Fruit fly (Drosophila melanogaster): ENCODE results near the gene ND-B18.

- TF ChIP-seq sage (GFP tag; optimal IDR thresholded peaks at IDR 0.05) (no peak), lola (GFP tag; optimal IDR thresholded peaks at IDR 0.05) (no peak), Hr83 (GFP tag; optimal IDR thresholded peaks at IDR 0.05; ENCODE audit: poor library complexity, severe bottlenecking) (peak; percentile 54), CG32264 (GFP tag; optimal IDR thresholded peaks at IDR 0.05) (no peak), psq (GFP tag; optimal IDR thresholded peaks at IDR 0.05) (peak; percentile 78), Myc (optimal IDR thresholded peaks at IDR 0.05) (no peak), Sp1 (GFP tag; optimal IDR thresholded peaks at IDR 0.05) (peak; percentile 89), Abd-B (GFP tag; optimal IDR thresholded peaks at IDR 0.05) (no peak), OdsH (GFP tag; optimal IDR thresholded peaks at IDR 0.05) (peak; percentile 75), HLH106 (tag; optimal IDR thresholded peaks at IDR 0.05) (peak; percentile 86), Hr78 (GFP tag; optimal IDR thresholded peaks at IDR 0.05) (no peak), h (GFP tag; optimal IDR thresholded peaks at IDR 0.05) (peak; percentile 22)
Observed at dm6 chrX:15023826-15024545, 39.5 kb upstream of the ND-B18 start, which contains the start of gene be.

All from whole organism, wandering third instar larva.